Fruit fly (Drosophila melanogaster) whole organism, embryonic: ENCODE results near the gene Dok.

Source experiments
- B-H2 ChIP-seq: fragments of 200-800 bp; sonication (Bioruptor generic); optimal IDR thresholded peaks from 2 replicates; lab custom pipeline; 2018; ENCODE audit warnings: missing biosample characterization, mild to moderate bottlenecking, missing genetic modification characterization
- CG11456 ChIP-seq: fragments of 200-800 bp; sonication (Bioruptor generic); IDR thresholded peaks from 3 replicates; pipeline ENCODE4 v1.3.6; 2022; ENCODE audit warnings: missing biosample characterization, missing genetic modification characterization
- CG13424 ChIP-seq: fragments of 200-800 bp; sonication (Bioruptor generic); optimal IDR thresholded peaks from 2 replicates; lab custom pipeline; 2019; ENCODE audit warnings: missing biosample characterization, mild to moderate bottlenecking, missing genetic modification characterization, moderate library complexity
- CG13894 ChIP-seq: fragments of 200-800 bp; sonication (Bioruptor generic); optimal IDR thresholded peaks from 3 replicates; lab custom pipeline; 2018; ENCODE audit warnings: missing biosample characterization, mild to moderate bottlenecking, missing genetic modification characterization, moderate library complexity
- CG15479 ChIP-seq: fragments of 200-800 bp; sonication (Bioruptor generic); optimal IDR thresholded peaks from 3 replicates; lab custom pipeline; 2019; ENCODE audit warnings: missing biosample characterization, mild to moderate bottlenecking, missing genetic modification characterization, moderate library complexity
- CG15514 ChIP-seq: fragments of 200-800 bp; sonication (Bioruptor generic); optimal IDR thresholded peaks from 3 replicates; lab custom pipeline; 2017; ENCODE audit warnings: missing biosample characterization, missing genetic modification characterization, mild to moderate bottlenecking, moderate library complexity, missing genetic modification reagents
- CG17328 ChIP-seq: fragments of 200-800 bp; sonication (Bioruptor generic); IDR thresholded peaks from 2 replicates; pipeline ENCODE4 v1.3.6; 2022; ENCODE audit warnings: missing biosample characterization, missing genetic modification characterization
- CG17802 ChIP-seq: fragments of 200-800 bp; sonication (Bioruptor generic); optimal IDR thresholded peaks from 2 replicates; lab custom pipeline; 2018; ENCODE audit warnings: missing biosample characterization, mild to moderate bottlenecking, missing genetic modification characterization, moderate library complexity
- CG32532 ChIP-seq: fragments of 200-800 bp; sonication (Bioruptor generic); IDR thresholded peaks from 2 replicates; pipeline ENCODE4 v1.3.6; 2022; ENCODE audit warnings: missing biosample characterization, missing genetic modification characterization
- CG34224 ChIP-seq: fragments of 200-800 bp; sonication (Bioruptor generic); IDR thresholded peaks from 3 replicates; pipeline ENCODE4 v1.3.6; 2022; ENCODE audit warnings: missing biosample characterization, missing genetic modification characterization; ENCODE audit not compliant: partially characterized antibody
- CG6791 ChIP-seq: fragments of 200-800 bp; sonication (Bioruptor generic); IDR thresholded peaks from 3 replicates; pipeline ENCODE4 v1.3.6; 2022; ENCODE audit warnings: missing biosample characterization, missing genetic modification characterization; ENCODE audit not compliant: partially characterized antibody
- CG6854 ChIP-seq: fragments of 200-800 bp; sonication (Bioruptor generic); optimal IDR thresholded peaks from 3 replicates; lab custom pipeline; 2017; ENCODE audit warnings: missing biosample characterization, mild to moderate bottlenecking, missing genetic modification characterization
- CG7372 ChIP-seq: fragments of 200-800 bp; sonication (Bioruptor generic); IDR thresholded peaks from 2 replicates; pipeline ENCODE4 v1.3.6; 2022; ENCODE audit warnings: missing biosample characterization, missing genetic modification characterization
- CG8478 ChIP-seq: fragments of >200 bp; optimal IDR thresholded peaks from 2 replicates; lab custom pipeline; 2018
- CG8765 ChIP-seq: fragments of 200-800 bp; sonication (Bioruptor generic); IDR thresholded peaks from 2 replicates; pipeline ENCODE4 v1.3.6; 2022; ENCODE audit warnings: missing biosample characterization, missing genetic modification characterization
- CG9727 ChIP-seq: fragments of 200-800 bp; sonication (Bioruptor generic); optimal IDR thresholded peaks from 3 replicates; lab custom pipeline; 2017; ENCODE audit warnings: missing biosample characterization, mild to moderate bottlenecking, missing genetic modification characterization
- CrebB ChIP-seq: fragments of 200-800 bp; sonication (Bioruptor generic); optimal IDR thresholded peaks from 3 replicates; lab custom pipeline; 2018; ENCODE audit warnings: missing biosample characterization, mild to moderate bottlenecking, missing genetic modification characterization
- Dad ChIP-seq: fragments of 200-800 bp; sonication (Bioruptor generic); optimal IDR thresholded peaks from 3 replicates; lab custom pipeline; 2016; ENCODE audit warnings: missing biosample characterization, missing genetic modification characterization
- Dp ChIP-seq: fragments of 200-800 bp; sonication (Bioruptor generic); optimal IDR thresholded peaks from 2 replicates; lab custom pipeline; 2018; ENCODE audit warnings: missing biosample characterization, mild to moderate bottlenecking, missing genetic modification characterization, moderate library complexity
- Dref ChIP-seq: fragments of 200-800 bp; sonication (Bioruptor generic); IDR thresholded peaks from 2 replicates; pipeline ENCODE4 v1.3.6; 2022; ENCODE audit warnings: missing biosample characterization, missing genetic modification characterization
- Fer2 ChIP-seq: fragments of 200-800 bp; sonication (Bioruptor generic); optimal IDR thresholded peaks from 2 replicates; lab custom pipeline; 2018; ENCODE audit warnings: missing biosample characterization, mild to moderate bottlenecking, missing genetic modification characterization, moderate library complexity
- HLHmδ ChIP-seq: fragments of 200-800 bp; sonication (Bioruptor generic); optimal IDR thresholded peaks from 2 replicates; lab custom pipeline; 2018; ENCODE audit warnings: missing biosample characterization, mild to moderate bottlenecking, missing genetic modification characterization, moderate library complexity
- Nf-YA ChIP-seq: fragments of 200-800 bp; sonication (Bioruptor generic); IDR thresholded peaks from 2 replicates; pipeline ENCODE4 v1.3.6; 2022; ENCODE audit warnings: missing biosample characterization, missing genetic modification characterization
- Oli ChIP-seq: fragments of 200-800 bp; sonication (Bioruptor generic); optimal IDR thresholded peaks from 2 replicates; lab custom pipeline; 2018; ENCODE audit warnings: missing biosample characterization, mild to moderate bottlenecking, missing genetic modification characterization, moderate library complexity
- Rx ChIP-seq: fragments of 200-800 bp; sonication (Bioruptor generic); IDR thresholded peaks from 2 replicates; pipeline ENCODE4 v1.3.6; 2022; ENCODE audit warnings: missing biosample characterization, missing genetic modification characterization
- bbx ChIP-seq: fragments of 200-800 bp; sonication (Bioruptor generic); IDR thresholded peaks from 2 replicates; pipeline ENCODE4 v1.3.6; 2022; ENCODE audit warnings: missing biosample characterization, missing genetic modification characterization; ENCODE audit not compliant: partially characterized antibody
- br ChIP-seq: fragments of >200 bp; optimal IDR thresholded peaks from 2 replicates; lab custom pipeline; 2017
- chinmo ChIP-seq: fragments of 200-800 bp; sonication (Bioruptor generic); IDR thresholded peaks from 4 replicates; pipeline ENCODE4 v1.3.6; 2022; ENCODE audit warnings: missing biosample characterization, missing genetic modification characterization; ENCODE audit not compliant: partially characterized antibody
- crol ChIP-seq: fragments of 200-800 bp; sonication (Bioruptor generic); IDR thresholded peaks from 2 replicates; pipeline ENCODE4 v1.3.6; 2022; ENCODE audit warnings: missing biosample characterization, missing genetic modification characterization
- da ChIP-seq: fragments of 200-800 bp; sonication (Bioruptor generic); optimal IDR thresholded peaks from 2 replicates; lab custom pipeline; 2016; ENCODE audit warnings: missing biosample characterization, missing genetic modification characterization
- disco-r ChIP-seq: fragments of 200-800 bp; sonication (Bioruptor generic); optimal IDR thresholded peaks from 2 replicates; lab custom pipeline; 2016; ENCODE audit warnings: missing biosample characterization, missing genetic modification characterization
- dysf ChIP-seq: fragments of 200-800 bp; sonication (Bioruptor generic); IDR thresholded peaks from 3 replicates; pipeline ENCODE4 v1.3.6; 2022; ENCODE audit warnings: missing biosample characterization, missing genetic modification characterization
- emc ChIP-seq: fragments of 200-800 bp; sonication (Bioruptor generic); optimal IDR thresholded peaks from 2 replicates; lab custom pipeline; 2016; ENCODE audit warnings: missing biosample characterization, missing genetic modification characterization
- eve ChIP-seq, 2 experiments: fragments of >200 bp; optimal IDR thresholded peaks; 2 replicates each; lab custom pipeline; 2017; ENCODE audit warnings: missing biosample characterization in 2 of 2, missing genetic modification characterization in 2 of 2
- gcm ChIP-seq: fragments of 200-800 bp; sonication (Bioruptor generic); optimal IDR thresholded peaks from 2 replicates; lab custom pipeline; 2019; ENCODE audit warnings: missing biosample characterization, mild to moderate bottlenecking, missing genetic modification characterization, moderate library complexity
- gcm2 ChIP-seq: fragments of 200-800 bp; sonication (Bioruptor generic); optimal IDR thresholded peaks from 2 replicates; lab custom pipeline; 2016; ENCODE audit warnings: missing biosample characterization, missing genetic modification characterization
- grau ChIP-seq: fragments of 200-800 bp; optimal IDR thresholded peaks from 3 replicates; lab custom pipeline; 2019; ENCODE audit warnings: missing biosample characterization, mild to moderate bottlenecking, missing genetic modification characterization, moderate library complexity
- gsb-n ChIP-seq: fragments of 200-800 bp; sonication (Bioruptor generic); optimal IDR thresholded peaks from 3 replicates; lab custom pipeline; 2018; ENCODE audit warnings: missing biosample characterization, mild to moderate bottlenecking, missing genetic modification characterization
- her ChIP-seq: fragments of 200-800 bp; sonication (Bioruptor generic); optimal IDR thresholded peaks from 2 replicates; lab custom pipeline; 2016; ENCODE audit warnings: missing biosample characterization, missing genetic modification characterization
- hkb ChIP-seq, 2 experiments: fragments of 200-800 bp in 1 of 2; fragments of >200 bp in 1 of 2; sonication (Bioruptor generic) in 1 of 2; IDR thresholded peaks in 1 of 2; optimal IDR thresholded peaks in 1 of 2; 2 replicates each; pipeline versions ENCODE4 v1.3.6 to Lab custom; 2017 to 2022; ENCODE audit warnings: missing biosample characterization in 1 of 2, missing genetic modification characterization in 1 of 2
- mam ChIP-seq: fragments of 200-800 bp; sonication (Bioruptor generic); optimal IDR thresholded peaks from 3 replicates; lab custom pipeline; 2016; ENCODE audit warnings: missing biosample characterization, missing genetic modification characterization
- nau ChIP-seq: fragments of 200-800 bp; sonication (Bioruptor generic); optimal IDR thresholded peaks from 3 replicates; lab custom pipeline; 2017; ENCODE audit warnings: missing biosample characterization, mild to moderate bottlenecking, missing genetic modification characterization, missing genetic modification reagents
- nerfin-2 ChIP-seq: fragments of 200-800 bp; sonication (Bioruptor generic); IDR thresholded peaks from 2 replicates; pipeline ENCODE4 v1.3.6; 2022; ENCODE audit warnings: missing biosample characterization, missing genetic modification characterization; ENCODE audit not compliant: partially characterized antibody
- sima ChIP-seq: fragments of 200-800 bp; sonication (Bioruptor generic); optimal IDR thresholded peaks from 2 replicates; lab custom pipeline; 2016; ENCODE audit warnings: missing biosample characterization, missing genetic modification characterization
- slou ChIP-seq: fragments of 200-800 bp; sonication (Bioruptor generic); optimal IDR thresholded peaks from 3 replicates; lab custom pipeline; 2016; ENCODE audit warnings: missing biosample characterization, missing genetic modification characterization
- slp2 ChIP-seq: fragments of 200-800 bp; sonication (Bioruptor generic); optimal IDR thresholded peaks from 2 replicates; lab custom pipeline; 2016; ENCODE audit warnings: missing biosample characterization, missing genetic modification characterization
- vnd ChIP-seq: fragments of 200-800 bp; sonication (Bioruptor generic); IDR thresholded peaks from 3 replicates; pipeline ENCODE4 v1.3.6; 2022; ENCODE audit warnings: missing biosample characterization, missing genetic modification characterization; ENCODE audit not compliant: partially characterized antibody
- zen ChIP-seq: fragments of 200-800 bp; sonication (Bioruptor generic); optimal IDR thresholded peaks from 3 replicates; lab custom pipeline; 2018; ENCODE audit warnings: missing biosample characterization, mild to moderate bottlenecking, missing genetic modification characterization, moderate library complexity

The Dok gene

dm6 chrX:7336121-7336961 lies 12.3 kb downstream of the Dok start (continued):
- TF ChIP-seq gcm2 (GFP tag; lab: Kevin White, UChicago) (peak; percentile 83), CG11456 (peak; percentile 57; the same call in 1 of the 3 replicates), hkb (optimal IDR thresholded peaks at IDR 0.05; lab: Kevin White, UChicago) (no peak), hkb (GFP tag; IDR thresholded peaks at IDR 0.05; lab: Robert Waterston, UW) (peak; percentile 90), CG6854 (GFP tag; lab: Kevin White, UChicago) (peak; percentile 69), sima (peak; percentile 64), CG7372 (GFP tag; lab: Robert Waterston, UW) (peak; percentile 80), dysf (GFP tag; lab: Robert Waterston, UW) (peak; percentile 91), mam (GFP tag; lab: Kevin White, UChicago) (peak; percentile 84), CG6791 (GFP tag; lab: Robert Waterston, UW) (no peak), Dref (GFP tag; lab: Robert Waterston, UW) (no peak), CG32532 (GFP tag; lab: Robert Waterston, UW) (peak; percentile 64; the same call in 1 of the 2 replicates), gsb-n (tag; lab: Kevin White, UChicago) (peak; percentile 93), disco-r (GFP tag; lab: Kevin White, UChicago) (peak; percentile 71), CG8765 (GFP tag; lab: Robert Waterston, UW) (peak; percentile 77; the same call in 1 of the 2 replicates), zen (tag; lab: Kevin White, UChicago) (peak; percentile 89), Fer2 (tag; lab: Kevin White, UChicago) (peak; percentile 40), CG17802 (tag; lab: Kevin White, UChicago) (peak; percentile 80), Dad (GFP tag; lab: Kevin White, UChicago) (peak; percentile 86), B-H2 (GFP tag; lab: Kevin White, UChicago) (peak; percentile 20), vnd (GFP tag; lab: Robert Waterston, UW) (no peak), br (lab: Kevin White, UChicago) (no peak), Oli (tag; lab: Kevin White, UChicago) (peak; percentile 96), CG13894 (tag; lab: Kevin White, UChicago) (peak; percentile 1), slou (GFP tag; lab: Kevin White, UChicago) (peak; percentile 29), CG34224 (GFP tag; lab: Robert Waterston, UW) (no peak), CG8478 (lab: Kevin White, UChicago) (peak; percentile 76), Dp (GFP tag; lab: Kevin White, UChicago) (no peak), eve (GFP tag; optimal IDR thresholded peaks at IDR 0.05; lab: Kevin White, UChicago) (peak in 1 of 2 experiments; percentile 96), HLHmδ (no peak), nerfin-2 (GFP tag; lab: Robert Waterston, UW) (no peak), chinmo (GFP tag; lab: Robert Waterston, UW) (peak; percentile 79; the same call in 3 of the 4 replicates), gcm (GFP tag; lab: Kevin White, UChicago) (peak; percentile 93), CG17328 (GFP tag; lab: Robert Waterston, UW) (peak; percentile 91), CrebB (tag; lab: Kevin White, UChicago) (peak; percentile 85), Rx (GFP tag; lab: Robert Waterston, UW) (peak; percentile 80), emc (GFP tag; lab: Kevin White, UChicago) (peak; percentile 42), da (peak; percentile 84), Nf-YA (GFP tag; lab: Robert Waterston, UW) (peak; percentile 81), her (peak; percentile 77), CG9727 (GFP tag; lab: Kevin White, UChicago) (peak; percentile 83), grau (peak; percentile 93), slp2 (GFP tag; lab: Kevin White, UChicago) (peak; percentile 88), CG15479 (GFP tag; lab: Kevin White, UChicago) (no peak), CG15514 (GFP tag; lab: Kevin White, UChicago) (peak; percentile 64), nau (peak; percentile 86), crol (GFP tag; lab: Robert Waterston, UW) (peak; percentile 94), bbx (GFP tag; lab: Robert Waterston, UW) (no peak), CG13424 (tag; lab: Kevin White, UChicago) (peak; percentile 92)
